Fruit fly (Drosophila melanogaster): ENCODE results near the gene kmr.

The kmr gene

DNA sequence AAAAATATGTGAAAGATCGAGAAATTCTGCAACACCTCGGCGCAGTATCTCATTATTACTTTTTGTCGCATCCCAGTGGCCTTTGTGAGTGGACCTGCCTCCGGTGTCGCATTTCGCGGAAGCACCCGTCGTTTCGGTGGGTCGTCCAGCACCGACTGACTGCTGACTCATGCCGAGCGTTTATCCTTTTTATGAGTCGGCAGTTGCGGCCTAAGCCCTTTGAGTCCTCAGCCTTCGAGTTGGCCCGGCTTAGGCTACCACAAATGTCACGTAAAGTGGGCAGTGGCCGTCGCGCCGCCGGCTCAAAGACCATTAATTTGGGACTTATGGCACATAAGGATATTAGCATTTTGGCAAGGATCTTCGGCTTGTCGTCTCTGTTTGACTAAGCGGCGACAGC, 96.7 kb downstream of the kmr start:
- TF ChIP-seq CG1621 (tag; optimal IDR thresholded peaks at IDR 0.05) (no peak), CG34406 (GFP tag; optimal IDR thresholded peaks at IDR 0.05) (no peak)

DNA sequence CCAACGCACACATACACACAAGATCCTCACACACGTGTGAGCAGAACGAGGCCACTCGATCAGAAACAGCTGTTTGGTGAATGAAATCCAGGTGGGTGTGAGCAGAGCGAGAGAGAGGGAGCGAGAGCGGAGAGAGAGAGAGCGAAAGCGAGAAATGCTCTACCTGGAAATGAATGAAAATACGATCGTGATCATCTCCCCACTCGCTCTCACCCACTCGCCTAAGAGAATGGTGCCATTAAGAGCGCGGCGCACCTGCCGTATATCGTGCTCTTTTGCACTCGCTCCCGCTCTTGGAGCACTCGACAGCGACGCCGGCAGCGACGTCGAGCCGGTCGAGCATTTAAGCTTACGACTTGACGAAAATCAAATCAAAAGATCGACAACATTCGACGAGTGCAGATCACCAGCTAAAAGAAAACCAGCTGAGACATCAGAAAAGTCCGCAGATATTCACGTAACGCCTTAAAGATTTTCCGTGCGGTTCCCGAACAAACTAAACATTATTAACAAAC, 97.8 kb downstream of the kmr start, which contains the start of the genes tal-1A, tal-2A, tal-3A and tal-AA:
Gene tal-1A (plus strand): TSS at position 374 of the 515 bp plus-strand sequence.
Gene tal-2A (plus strand): TSS at position 374 of the 515 bp plus-strand sequence.
Gene tal-3A (plus strand): TSS at position 374 of the 515 bp plus-strand sequence.
Gene tal-AA (plus strand): TSS at position 374 of the 515 bp plus-strand sequence.
- TF ChIP-seq Lpt (GFP tag; optimal IDR thresholded peaks at IDR 0.05) (peak; percentile 30), CG10669 (GFP tag; optimal IDR thresholded peaks at IDR 0.05) (no peak), CG8119 (GFP tag; IDR thresholded peaks at IDR 0.05) (peak; percentile 57; the same call in 1 of the 3 replicates), ss (GFP tag; optimal IDR thresholded peaks at IDR 0.05) (peak; percentile 62), Smox (GFP tag; optimal IDR thresholded peaks at IDR 0.05) (peak; percentile 23), Eip93F (GFP tag; optimal IDR thresholded peaks at IDR 0.05) (peak; percentile 75), CG9139 (GFP tag; optimal IDR thresholded peaks at IDR 0.05) (peak; percentile 51), fkh (GFP tag; optimal IDR thresholded peaks at IDR 0.05) (peak; percentile 23), CG6792 (GFP tag; optimal IDR thresholded peaks at IDR 0.05) (no peak), Sox14 (GFP tag; optimal IDR thresholded peaks at IDR 0.05) (peak; percentile 21), Sox102F (GFP tag; optimal IDR thresholded peaks at IDR 0.05) (peak; percentile 79), Eip78C (GFP tag) (peak; percentile 84), CG16779 (tag; optimal IDR thresholded peaks at IDR 0.05) (peak; percentile 61), CG3919 (GFP tag; optimal IDR thresholded peaks at IDR 0.05) (peak; percentile 51), svp (GFP tag) (peak; percentile 83), CG7368 (GFP tag; optimal IDR thresholded peaks at IDR 0.05) (peak; percentile 7), Met (GFP tag; optimal IDR thresholded peaks at IDR 0.05) (peak; percentile 11), CG3032 (tag; optimal IDR thresholded peaks at IDR 0.05) (peak; percentile 0), CG11762 (GFP tag; optimal IDR thresholded peaks at IDR 0.05; ENCODE audit: insufficient read depth) (peak; percentile 5), CG6276 (GFP tag; optimal IDR thresholded peaks at IDR 0.05) (peak; percentile 63), CG6854 (GFP tag; optimal IDR thresholded peaks at IDR 0.05) (peak; percentile 75), achi (GFP tag; optimal IDR thresholded peaks at IDR 0.05) (peak; percentile 10), CG1621 (tag; optimal IDR thresholded peaks at IDR 0.05) (no peak), CG6163 (GFP tag; IDR thresholded peaks at IDR 0.05) (peak; percentile 57; the same call in 2 of the 3 replicates), pdm3 (GFP tag; optimal IDR thresholded peaks at IDR 0.05) (no peak), CG8632 (GFP tag; optimal IDR thresholded peaks at IDR 0.05) (peak; percentile 25), esn (GFP tag; optimal IDR thresholded peaks at IDR 0.05) (peak; percentile 56), CG34406 (GFP tag; optimal IDR thresholded peaks at IDR 0.05) (peak; percentile 4), CG4318 (GFP tag; optimal IDR thresholded peaks at IDR 0.05) (no peak), CG11294 (GFP tag; IDR thresholded peaks at IDR 0.05) (no peak), CG10631 (GFP tag; optimal IDR thresholded peaks at IDR 0.05) (no peak), CG6808 (GFP tag; optimal IDR thresholded peaks at IDR 0.05) (peak; percentile 18), fd59A (GFP tag; optimal IDR thresholded peaks at IDR 0.05) (no peak), eg (GFP tag; IDR thresholded peaks at IDR 0.05) (peak; percentile 76; the same call in 2 of the 3 replicates), CG15336 (GFP tag; IDR thresholded peaks at IDR 0.05) (peak; percentile 74), Eip75B (GFP tag; optimal IDR thresholded peaks at IDR 0.05) (peak; percentile 60), acj6 (GFP tag; optimal IDR thresholded peaks at IDR 0.05) (no peak), vri (GFP tag; optimal IDR thresholded peaks at IDR 0.05) (peak; percentile 60), net (GFP tag; optimal IDR thresholded peaks at IDR 0.05) (peak; percentile 64), fd85E (GFP tag; optimal IDR thresholded peaks at IDR 0.05) (peak; percentile 30), dsx (GFP tag; optimal IDR thresholded peaks at IDR 0.05; ENCODE audit: poor library complexity, severe bottlenecking) (peak; percentile 30), cyc (GFP tag; optimal IDR thresholded peaks at IDR 0.05) (peak; percentile 8), Gug (GFP tag; IDR thresholded peaks at IDR 0.05) (no peak)
